Worm (Caenorhabditis elegans) whole organism, young adult: ENCODE data around the gene fbxc-17.

Experiments used
- T07F8.4 ChIP-seq: sonication (generic microtip); optimal IDR thresholded peaks from 2 replicates; lab custom pipeline; 2016; ENCODE audit warnings: mild to moderate bottlenecking, missing genetic modification characterization, moderate library complexity, missing compliant biosample characterization
- ceh-58 ChIP-seq: fragments of 200-800 bp; sonication (Bioruptor generic); IDR thresholded peaks from 2 replicates; pipeline ENCODE4 v1.3.6; 2022; ENCODE audit warnings: missing genetic modification characterization, missing compliant biosample characterization
- unc-130 ChIP-seq: sonication (generic microtip); optimal IDR thresholded peaks from 2 replicates; lab custom pipeline; 2016; ENCODE audit warnings: missing genetic modification reagents, missing genetic modification characterization, missing compliant biosample characterization

DNA sequence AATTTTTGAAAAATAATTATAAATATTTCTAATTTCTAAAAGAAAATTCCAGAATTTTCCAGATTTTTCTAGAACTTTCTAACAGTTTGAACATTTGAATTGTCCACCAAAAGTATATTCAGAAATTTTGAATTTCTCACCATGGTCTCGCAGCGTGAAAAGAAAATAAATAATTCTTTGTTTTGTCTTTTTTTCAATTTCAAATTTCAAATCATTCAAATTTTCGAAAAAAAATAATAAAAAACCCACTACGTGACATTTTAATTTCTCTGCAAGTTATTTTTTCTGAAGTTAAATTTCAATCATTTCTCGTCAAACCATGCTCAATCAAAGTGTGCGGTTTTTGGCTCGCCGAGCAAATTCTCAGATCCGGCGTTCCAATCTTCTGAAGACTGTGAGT lies 46.3 kb downstream of the fbxc-17 start, which contains the start of gene acs-15:
- TF ChIP-seq unc-130 (GFP tag; lab: Kevin White, UChicago): no peak
- no peak for TF ChIP-seq T07F8.4
- TF ChIP-seq ceh-58 (GFP tag; lab: Robert Waterston, UW): no peak
